Fruit fly (Drosophila melanogaster) whole organism, embryonic: Measurements from ENCODE around the gene wam.

ENCODE experiments used
- CG12942 ChIP-seq: fragments of 200-800 bp; sonication (Bioruptor generic); optimal IDR thresholded peaks from 3 replicates; lab custom pipeline; 2016; ENCODE audit warnings: missing biosample characterization, missing genetic modification characterization
- CG4617 ChIP-seq: fragments of 200-800 bp; sonication (Bioruptor generic); optimal IDR thresholded peaks from 3 replicates; lab custom pipeline; 2016; ENCODE audit warnings: missing biosample characterization, missing genetic modification characterization, borderline replicate concordance
- CG9797 ChIP-seq: fragments of 200-800 bp; sonication (Bioruptor generic); optimal IDR thresholded peaks from 3 replicates; lab custom pipeline; 2018; ENCODE audit warnings: missing biosample characterization, mild to moderate bottlenecking, missing genetic modification characterization
- lov ChIP-seq, 2 experiments: fragments of 200-800 bp in 1 of 2; fragments of >200 bp in 1 of 2; sonication (Bioruptor generic) in 1 of 2; IDR thresholded peaks in 1 of 2; optimal IDR thresholded peaks in 1 of 2; 2 replicates in 1 of 2; 3 replicates in 1 of 2; pipeline versions ENCODE4 v1.3.6 to Lab custom; 2017 to 2022; ENCODE audit warnings: missing biosample characterization in 1 of 2, missing genetic modification characterization in 1 of 2
- nerfin-2 ChIP-seq: fragments of 200-800 bp; sonication (Bioruptor generic); IDR thresholded peaks from 2 replicates; pipeline ENCODE4 v1.3.6; 2022; ENCODE audit warnings: missing biosample characterization, missing genetic modification characterization; ENCODE audit not compliant: partially characterized antibody
- wor ChIP-seq: fragments of 200-800 bp; sonication (Bioruptor generic); IDR thresholded peaks from 2 replicates; pipeline ENCODE4 v1.3.6; 2022; ENCODE audit warnings: missing biosample characterization, missing genetic modification characterization
- zf30C ChIP-seq: fragments of 200-800 bp; sonication (Bioruptor generic); optimal IDR thresholded peaks from 3 replicates; lab custom pipeline; 2018; ENCODE audit warnings: missing biosample characterization, mild to moderate bottlenecking, missing genetic modification characterization

DNA sequence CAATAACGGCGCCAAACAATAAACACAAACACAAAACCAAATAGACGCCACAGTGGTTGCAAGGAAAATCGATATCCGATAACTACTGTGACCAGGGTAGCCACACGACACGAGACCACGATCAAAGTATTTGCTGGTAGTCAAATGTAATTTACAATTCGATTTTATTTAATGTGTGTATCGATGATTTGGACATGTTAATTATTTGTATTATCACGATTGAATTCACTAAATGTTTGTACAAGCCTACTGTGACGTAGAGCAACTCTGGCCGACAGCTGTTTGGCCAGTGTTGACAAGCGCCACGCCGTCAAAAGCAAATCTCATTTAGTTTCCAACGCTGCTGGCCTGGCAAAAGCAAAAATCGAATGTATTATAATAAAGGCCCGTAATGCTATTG lies 36.6 kb downstream of the wam start, which contains the start of the genes Rad60 and EloA:
- TF ChIP-seq lov (optimal IDR thresholded peaks at IDR 0.05; lab: Kevin White, UChicago) (no peak), lov (GFP tag; IDR thresholded peaks at IDR 0.05; lab: Robert Waterston, UW) (0 out of 3 replicates have a peak, but pooled peaks have one; percentile 46), CG4617 (GFP tag; lab: Kevin White, UChicago) (peak; percentile 95), zf30C (GFP tag; lab: Kevin White, UChicago) (no peak), nerfin-2 (GFP tag; lab: Robert Waterston, UW) (peak; percentile 67), CG9797 (GFP tag; lab: Kevin White, UChicago) (peak; percentile 51), wor (GFP tag; lab: Robert Waterston, UW) (no peak), CG12942 (GFP tag; lab: Kevin White, UChicago) (peak; percentile 82)
